Worm (Caenorhabditis elegans) whole organism, L4 larva: ENCODE results near the gene fbxa-138.

Experiments
- F44E2.7 ChIP-seq: fragments of 200-800 bp; sonication (Bioruptor generic); IDR thresholded peaks from 2 replicates; pipeline ENCODE4 v2.1.2; 2022; ENCODE audit warnings: missing genetic modification characterization, missing compliant biosample characterization
- ZK546.5 ChIP-seq, 2 experiments: sonication (generic microtip); optimal IDR thresholded peaks; 2 replicates each; lab custom pipeline; 2017; ENCODE audit warnings: missing biosample characterization in 2 of 2, missing genetic modification characterization in 2 of 2
- daf-16 ChIP-seq, 3 experiments: sonication (generic microtip); optimal IDR thresholded peaks; 2 replicates each; lab custom pipeline; 2016 to 2017; ENCODE audit warnings: missing genetic modification characterization in 3 of 3, missing genetic modification reagents in 3 of 3, mild to moderate bottlenecking in 2 of 3, missing compliant biosample characterization in 2 of 3, missing biosample characterization in 1 of 3, moderate library complexity in 1 of 3
- hlh-11 ChIP-seq: fragments of 200-800 bp; sonication (Bioruptor generic); optimal IDR thresholded peaks from 2 replicates; lab custom pipeline; 2018; ENCODE audit warnings: mild to moderate bottlenecking, missing genetic modification characterization, missing compliant biosample characterization
- lin-39 ChIP-seq: fragments of 150-350 bp; optimal IDR thresholded peaks from 2 replicates; lab custom pipeline; 2014; ENCODE audit warnings: missing biosample characterization, missing genetic modification reagents, missing genetic modification characterization
- lsy-2 ChIP-seq, 2 experiments: fragments of 150-350 bp in 1 of 2; sonication (generic microtip) in 1 of 2; optimal IDR thresholded peaks; 2 replicates each; lab custom pipeline; 2014 to 2017; ENCODE audit warnings: missing biosample characterization in 2 of 2, missing genetic modification characterization in 2 of 2
- nhr-11 ChIP-seq: fragments of 150-350 bp; optimal IDR thresholded peaks from 2 replicates; lab custom pipeline; 2014; ENCODE audit warnings: missing biosample characterization, missing genetic modification characterization
- nhr-76 ChIP-seq: fragments of 150-350 bp; optimal IDR thresholded peaks from 2 replicates; lab custom pipeline; 2014; ENCODE audit warnings: missing biosample characterization, missing genetic modification characterization
- pha-4 ChIP-seq, 2 experiments: fragments of 150-350 bp in 1 of 2; fragments of 200-800 bp in 1 of 2; sonication (Bioruptor generic) in 1 of 2; IDR thresholded peaks in 1 of 2; optimal IDR thresholded peaks in 1 of 2; 2 replicates each; pipeline versions ENCODE4 v1.3.6 to Lab custom; 2014 to 2022; ENCODE audit warnings: missing genetic modification characterization in 2 of 2, missing genetic modification reagents in 2 of 2, missing biosample characterization in 1 of 2, missing compliant biosample characterization in 1 of 2
- unc-130 ChIP-seq: sonication (generic microtip); optimal IDR thresholded peaks from 2 replicates; lab custom pipeline; 2016; ENCODE audit warnings: missing genetic modification reagents, missing genetic modification characterization, missing compliant biosample characterization
- unc-62 ChIP-seq, 3 experiments: fragments of 150-350 bp in 1 of 3; sonication (generic microtip); optimal IDR thresholded peaks in 2 of 3; peaks in 1 of 3; 1 replicate in 1 of 3; 2 replicates in 2 of 3; lab custom pipeline; 2014 to 2017; ENCODE audit warnings: missing biosample characterization in 3 of 3, missing genetic modification characterization in 3 of 3, missing genetic modification reagents in 3 of 3, missing genotype in 1 of 3

- no peak for TF ChIP-seq nhr-76 (tag; lab: Kevin White, UChicago)
- no peak for TF ChIP-seq hlh-11
- TF ChIP-seq pha-4 (GFP tag; IDR thresholded peaks at IDR 0.05; lab: Robert Waterston, UW): no peak
- TF ChIP-seq pha-4 (tag; optimal IDR thresholded peaks at IDR 0.05; lab: Kevin White, UChicago): no peak
- no peak for TF ChIP-seq lin-39 (tag; lab: Kevin White, UChicago)
- no peak for TF ChIP-seq nhr-11
- no peak for TF ChIP-seq F44E2.7
- no peak for TF ChIP-seq daf-16 (GFP tag; optimal IDR thresholded peaks at IDR 0.05; lab: Kevin White, UChicago)
- TF ChIP-seq daf-16 (tag; optimal IDR thresholded peaks at IDR 0.05; lab: Kevin White, UChicago): no peak
- no peak for TF ChIP-seq ZK546.5 (tag; optimal IDR thresholded peaks at IDR 0.05; lab: Kevin White, UChicago)
- no peak for TF ChIP-seq unc-130 (GFP tag; lab: Kevin White, UChicago)
- TF ChIP-seq unc-62 (GFP tag; optimal IDR thresholded peaks at IDR 0.05 in 1 of 2; lab: Kevin White, UChicago): no peak
- TF ChIP-seq unc-62 (tag; optimal IDR thresholded peaks at IDR 0.05; lab: Kevin White, UChicago): no peak
- TF ChIP-seq lsy-2 (tag; optimal IDR thresholded peaks at IDR 0.05; lab: Kevin White, UChicago): no peak
These were observed 45.2 kb upstream of the fbxa-138 start for ce11 chrIII:1429275-1429674.
